Worm (Caenorhabditis elegans): ENCODE results near the gene sdz-33.

DNA sequence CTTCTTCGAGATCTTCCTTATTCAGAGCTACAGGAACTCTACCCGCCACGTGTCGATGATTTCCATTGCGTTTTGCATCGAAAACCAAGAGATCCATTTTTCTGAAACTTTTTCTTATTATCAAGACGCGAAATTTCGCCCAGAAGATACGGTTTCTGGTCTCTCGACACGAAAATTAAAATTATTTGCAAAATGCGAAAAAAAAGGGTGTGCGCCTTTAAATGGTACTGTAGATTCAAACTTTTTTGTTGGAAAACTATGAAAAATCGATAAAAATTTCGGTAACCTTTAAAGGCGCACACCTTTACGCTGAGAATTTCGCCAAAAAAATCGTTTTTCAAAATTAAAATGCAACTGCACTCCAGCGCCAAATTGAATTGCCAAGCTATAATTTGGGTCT is 9.1 kb upstream of the sdz-33 start, which contains the start of gene tsen-2:
- TF ChIP-seq dmd-6 (GFP tag; IDR thresholded peaks at IDR 0.05) = no peak
- TF ChIP-seq nhr-237 (tag; optimal IDR thresholded peaks at IDR 0.05) = no peak
- TF ChIP-seq hlh-11 (tag; optimal IDR thresholded peaks at IDR 0.05) = no peak
- TF ChIP-seq nhr-102 (tag; optimal IDR thresholded peaks at IDR 0.05) = no peak
- no peak for TF ChIP-seq spr-3 (GFP tag; optimal IDR thresholded peaks at IDR 0.05)
- TF ChIP-seq nhr-25 (tag; optimal IDR thresholded peaks at IDR 0.05; ENCODE audit: borderline replicate concordance, insufficient read depth) = no peak
- no peak for TF ChIP-seq snpc-4 (tag; optimal IDR thresholded peaks at IDR 0.05)
- no peak for TF ChIP-seq unc-130 (GFP tag; optimal IDR thresholded peaks at IDR 0.05)

Measured in whole organism, L4 larva.